Worm (Caenorhabditis elegans) whole organism, mixed stage, embryonic: ENCODE data around the gene samp-1.

ENCODE experiments used
- bed-3 ChIP-seq: fragments of 200-800 bp; sonication (Bioruptor generic); optimal IDR thresholded peaks from 3 replicates; lab custom pipeline; 2018; ENCODE audit warnings: mild to moderate bottlenecking, missing genetic modification characterization, moderate library complexity, missing compliant biosample characterization
- ceh-39 ChIP-seq: fragments of 150-350 bp; optimal IDR thresholded peaks from 2 replicates; lab custom pipeline; 2014; ENCODE audit warnings: missing biosample characterization, missing genetic modification characterization
- ceh-43 ChIP-seq: fragments of 200-800 bp; sonication (Bioruptor generic); optimal IDR thresholded peaks from 2 replicates; lab custom pipeline; 2018; ENCODE audit warnings: mild to moderate bottlenecking, missing genetic modification characterization, moderate library complexity, missing compliant biosample characterization
- ceh-83 ChIP-seq: fragments of 200-800 bp; sonication (Bioruptor generic); optimal IDR thresholded peaks from 2 replicates; lab custom pipeline; 2018; ENCODE audit warnings: mild to moderate bottlenecking, missing genetic modification characterization, missing compliant biosample characterization
- ces-1 ChIP-seq: fragments of 150-350 bp; optimal IDR thresholded peaks from 2 replicates; lab custom pipeline; 2014; ENCODE audit warnings: missing biosample characterization, missing genetic modification reagents, missing genetic modification characterization
- cnd-1 ChIP-seq: fragments of 200-800 bp; sonication (Bioruptor generic); optimal IDR thresholded peaks from 2 replicates; lab custom pipeline; 2018; ENCODE audit warnings: mild to moderate bottlenecking, missing genetic modification characterization, missing compliant biosample characterization
- drap-1 ChIP-seq: fragments of 200-800 bp; sonication (Bioruptor generic); optimal IDR thresholded peaks from 3 replicates; lab custom pipeline; 2018; ENCODE audit warnings: mild to moderate bottlenecking, missing genetic modification characterization, missing compliant biosample characterization
- elt-1 ChIP-seq: sonication (generic microtip); optimal IDR thresholded peaks from 2 replicates; lab custom pipeline; 2017; ENCODE audit warnings: missing genetic modification characterization, mild to moderate bottlenecking, missing compliant biosample characterization, antibody characterized with exemption, moderate library complexity, borderline replicate concordance; ENCODE audit not compliant: insufficient read depth
- elt-3 ChIP-seq: fragments of 150-350 bp; optimal IDR thresholded peaks from 2 replicates; lab custom pipeline; 2014; ENCODE audit warnings: missing biosample characterization, missing genetic modification characterization
- ham-2 ChIP-seq: fragments of 200-800 bp; sonication (Bioruptor generic); optimal IDR thresholded peaks from 2 replicates; lab custom pipeline; 2018; ENCODE audit warnings: mild to moderate bottlenecking, missing genetic modification characterization, missing compliant biosample characterization
- hlh-1 ChIP-seq: fragments of 150-350 bp; optimal IDR thresholded peaks from 2 replicates; lab custom pipeline; 2014; ENCODE audit warnings: missing biosample characterization, missing genetic modification reagents, missing genetic modification characterization
- lin-13 ChIP-seq: fragments of 150-350 bp; optimal IDR thresholded peaks from 2 replicates; lab custom pipeline; 2014; ENCODE audit warnings: missing biosample characterization, missing genetic modification characterization
- lin-32 ChIP-seq: fragments of 200-800 bp; sonication (Bioruptor generic); optimal IDR thresholded peaks from 2 replicates; lab custom pipeline; 2018; ENCODE audit warnings: mild to moderate bottlenecking, missing genetic modification characterization, missing compliant biosample characterization
- lsy-2 ChIP-seq: fragments of 150-350 bp; optimal IDR thresholded peaks from 2 replicates; lab custom pipeline; 2014; ENCODE audit warnings: missing biosample characterization, missing genetic modification characterization
- mab-5 ChIP-seq: fragments of 150-350 bp; optimal IDR thresholded peaks from 2 replicates; lab custom pipeline; 2014; ENCODE audit warnings: missing biosample characterization, missing genetic modification characterization
- mep-1 ChIP-seq: fragments of 150-350 bp; optimal IDR thresholded peaks from 2 replicates; lab custom pipeline; 2017; ENCODE audit warnings: missing biosample characterization, missing genetic modification reagents, missing genetic modification characterization, inconsistent platforms
- mls-2 ChIP-seq: sonication (generic microtip); optimal IDR thresholded peaks from 2 replicates; lab custom pipeline; 2016; ENCODE audit warnings: mild to moderate bottlenecking, missing genetic modification characterization, moderate library complexity, missing compliant biosample characterization
- nhr-12 ChIP-seq: fragments of 150-350 bp; optimal IDR thresholded peaks from 2 replicates; lab custom pipeline; 2014; ENCODE audit warnings: missing biosample characterization, missing genetic modification characterization
- nhr-2 ChIP-seq: fragments of 150-350 bp; optimal IDR thresholded peaks from 2 replicates; lab custom pipeline; 2014; ENCODE audit warnings: missing biosample characterization, missing genetic modification characterization
- nhr-237 ChIP-seq: fragments of 150-350 bp; optimal IDR thresholded peaks from 2 replicates; lab custom pipeline; 2014; ENCODE audit warnings: missing biosample characterization, missing genetic modification characterization
- nhr-28 ChIP-seq: fragments of 150-350 bp; optimal IDR thresholded peaks from 2 replicates; lab custom pipeline; 2014; ENCODE audit warnings: missing biosample characterization, missing genetic modification characterization
- nhr-76 ChIP-seq: sonication (generic microtip); optimal IDR thresholded peaks from 2 replicates; lab custom pipeline; 2017; ENCODE audit warnings: missing biosample characterization, missing genetic modification characterization
- pha-4 ChIP-seq: fragments of 150-350 bp; optimal IDR thresholded peaks from 2 replicates; lab custom pipeline; 2018; ENCODE audit warnings: missing biosample characterization, missing genetic modification reagents, missing genetic modification characterization
- sem-2 ChIP-seq: fragments of 200-800 bp; sonication (Bioruptor generic); optimal IDR thresholded peaks from 2 replicates; lab custom pipeline; 2018; ENCODE audit warnings: mild to moderate bottlenecking, missing genetic modification characterization, missing compliant biosample characterization
- snpc-4 ChIP-seq: fragments of 150-350 bp; optimal IDR thresholded peaks from 2 replicates; lab custom pipeline; 2014; ENCODE audit warnings: missing biosample characterization, missing genetic modification characterization
- sptf-1 ChIP-seq: sonication (generic microtip); optimal IDR thresholded peaks from 2 replicates; lab custom pipeline; 2017; ENCODE audit warnings: mild to moderate bottlenecking, missing genetic modification characterization, moderate library complexity, missing compliant biosample characterization
- tbx-8 ChIP-seq: fragments of 200-800 bp; sonication (Bioruptor generic); optimal IDR thresholded peaks from 2 replicates; lab custom pipeline; 2018; ENCODE audit warnings: mild to moderate bottlenecking, missing genetic modification characterization, moderate library complexity, missing compliant biosample characterization
- unc-120 ChIP-seq: sonication (generic microtip); optimal IDR thresholded peaks from 2 replicates; lab custom pipeline; 2017; ENCODE audit warnings: missing genetic modification characterization, missing compliant biosample characterization; ENCODE audit not compliant: poor library complexity, severe bottlenecking
- unc-62 ChIP-seq: fragments of 150-350 bp; optimal IDR thresholded peaks from 2 replicates; lab custom pipeline; 2014; ENCODE audit warnings: missing biosample characterization, missing genetic modification reagents, missing genetic modification characterization
- zip-8 ChIP-seq: fragments of 150-350 bp; optimal IDR thresholded peaks from 2 replicates; lab custom pipeline; 2014; ENCODE audit warnings: missing biosample characterization, missing genetic modification characterization
- ztf-11 ChIP-seq: fragments of 150-350 bp; optimal IDR thresholded peaks from 2 replicates; lab custom pipeline; 2014; ENCODE audit warnings: missing biosample characterization, missing genetic modification characterization

The samp-1 gene

ce11 chrII:11335670-11336069, 33.0 kb downstream of the samp-1 start:
- TF ChIP-seq ces-1 (GFP tag; lab: Kevin White, UChicago) (peak; percentile 96), cnd-1 (tag; lab: Kevin White, UChicago) (no peak)
- TF ChIP-seq, all 35 proteins: peak for 1

- TF ChIP-seq hlh-1 (tag; lab: Kevin White, UChicago): no peak
- no peak for TF ChIP-seq snpc-4 (tag; lab: Kevin White, UChicago)
- TF ChIP-seq ceh-39 (tag; lab: Kevin White, UChicago): no peak
- TF ChIP-seq sptf-1: no peak
- no peak for TF ChIP-seq nhr-28
- TF ChIP-seq nhr-237 (tag; lab: Kevin White, UChicago): no peak
- TF ChIP-seq zip-8 (tag; lab: Kevin White, UChicago): no peak
- TF ChIP-seq mep-1: no peak
- TF ChIP-seq bed-3 (GFP tag; lab: Kevin White, UChicago): no peak
- TF ChIP-seq unc-62: no peak
- no peak for TF ChIP-seq lsy-2 (tag; lab: Kevin White, UChicago)
- no peak for TF ChIP-seq pha-4 (tag; lab: Kevin White, UChicago)
- no peak for TF ChIP-seq lin-13 (tag; lab: Kevin White, UChicago)
- TF ChIP-seq drap-1 (GFP tag; lab: Kevin White, UChicago): no peak
- TF ChIP-seq, all 35 proteins: peak for 0
These were observed 33.5 kb downstream of the samp-1 start for ce11 chrII:11336163-11336562.

DNA sequence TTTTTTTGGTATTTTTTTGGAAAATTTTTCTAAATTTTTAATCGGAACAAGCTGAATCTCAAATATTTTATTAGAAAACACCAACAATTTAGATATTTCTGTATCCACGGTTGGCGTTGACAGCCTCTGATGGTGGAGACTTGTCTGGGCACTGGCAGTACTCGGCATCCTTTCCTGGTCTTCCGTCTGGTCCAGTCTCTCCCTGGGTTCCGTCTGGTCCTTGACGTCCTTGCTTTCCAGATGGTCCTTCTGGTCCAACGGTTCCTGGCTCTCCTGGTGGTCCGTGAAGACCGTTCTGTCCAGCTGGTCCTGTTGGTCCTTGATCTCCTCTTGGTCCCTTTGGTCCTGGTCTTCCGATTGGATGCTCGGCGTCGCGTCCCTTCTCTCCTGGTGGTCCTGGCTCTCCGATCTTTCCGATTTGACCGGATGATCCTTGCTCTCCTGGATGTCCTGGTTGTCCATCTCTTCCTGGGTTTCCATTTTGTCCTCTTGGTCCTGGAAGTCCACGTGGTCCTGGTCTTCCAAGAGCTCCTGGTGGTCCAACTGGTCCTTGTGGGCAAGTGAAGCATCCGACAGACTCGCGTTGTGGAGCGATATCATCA, 34.0 kb downstream of the samp-1 start:
- TF ChIP-seq tbx-8 (GFP tag; lab: Kevin White, UChicago): no peak
- no peak for TF ChIP-seq nhr-237 (tag; lab: Kevin White, UChicago)
- TF ChIP-seq hlh-1 (tag; lab: Kevin White, UChicago): no peak
- TF ChIP-seq unc-62: no peak
- TF ChIP-seq ceh-43 (GFP tag; lab: Kevin White, UChicago): no peak
- TF ChIP-seq mab-5 (tag; lab: Kevin White, UChicago): no peak
- no peak for TF ChIP-seq nhr-28
- TF ChIP-seq ceh-83 (GFP tag; lab: Kevin White, UChicago): no peak
- no peak for TF ChIP-seq snpc-4 (tag; lab: Kevin White, UChicago)
- no peak for TF ChIP-seq lin-13 (tag; lab: Kevin White, UChicago)
- TF ChIP-seq elt-1: no peak
- TF ChIP-seq lsy-2 (tag; lab: Kevin White, UChicago): no peak
- no peak for TF ChIP-seq unc-120 (tag; lab: Kevin White, UChicago)
- TF ChIP-seq mls-2 (tag; lab: Kevin White, UChicago): no peak
- no peak for TF ChIP-seq drap-1 (GFP tag; lab: Kevin White, UChicago)
- no peak for TF ChIP-seq cnd-1 (tag; lab: Kevin White, UChicago)
- TF ChIP-seq lin-32 (GFP tag; lab: Kevin White, UChicago): no peak

- TF ChIP-seq mep-1 (no peak), elt-3 (tag; lab: Kevin White, UChicago) (no peak), drap-1 (GFP tag; lab: Kevin White, UChicago) (no peak), ztf-11 (tag; lab: Kevin White, UChicago) (no peak), mls-2 (tag; lab: Kevin White, UChicago) (no peak), ham-2 (no peak), ceh-83 (GFP tag; lab: Kevin White, UChicago) (no peak), snpc-4 (tag; lab: Kevin White, UChicago) (no peak), nhr-12 (tag; lab: Kevin White, UChicago) (no peak), nhr-28 (no peak), nhr-237 (tag; lab: Kevin White, UChicago) (no peak), nhr-2 (tag; lab: Kevin White, UChicago) (no peak), sptf-1 (no peak), zip-8 (tag; lab: Kevin White, UChicago) (no peak)
- TF ChIP-seq, all 35 proteins: peak for 0
These were observed 34.9 kb downstream of the samp-1 start, which contains the start of gene sqt-1 for ce11 chrII:11337497-11338040. Gene sqt-1, minus strand, starts transcription at chrII:11337837.

ce11 chrII:11339507-11339906, 36.8 kb downstream of the samp-1 start, which contains the start of gene rmd-3:
Gene rmd-3, minus strand, starts transcription at chrII:11339607.
- TF ChIP-seq hlh-1 (tag; lab: Kevin White, UChicago): no peak
- no peak for TF ChIP-seq unc-120 (tag; lab: Kevin White, UChicago)
- TF ChIP-seq nhr-76: no peak
- TF ChIP-seq lin-13 (tag; lab: Kevin White, UChicago): no peak
- no peak for TF ChIP-seq nhr-237 (tag; lab: Kevin White, UChicago)
- TF ChIP-seq cnd-1 (tag; lab: Kevin White, UChicago): no peak
- no peak for TF ChIP-seq tbx-8 (GFP tag; lab: Kevin White, UChicago)
- no peak for TF ChIP-seq pha-4 (tag; lab: Kevin White, UChicago)
- TF ChIP-seq ceh-83 (GFP tag; lab: Kevin White, UChicago): no peak
- no peak for TF ChIP-seq elt-1
- no peak for TF ChIP-seq ceh-43 (GFP tag; lab: Kevin White, UChicago)
- TF ChIP-seq lin-32 (GFP tag; lab: Kevin White, UChicago): no peak
- TF ChIP-seq sem-2 (GFP tag; lab: Kevin White, UChicago): no peak
- no peak for TF ChIP-seq mls-2 (tag; lab: Kevin White, UChicago)
- TF ChIP-seq drap-1 (GFP tag; lab: Kevin White, UChicago): no peak
